Worm (Caenorhabditis elegans): ENCODE data around the gene C10A4.4.

The C10A4.4 gene

DNA sequence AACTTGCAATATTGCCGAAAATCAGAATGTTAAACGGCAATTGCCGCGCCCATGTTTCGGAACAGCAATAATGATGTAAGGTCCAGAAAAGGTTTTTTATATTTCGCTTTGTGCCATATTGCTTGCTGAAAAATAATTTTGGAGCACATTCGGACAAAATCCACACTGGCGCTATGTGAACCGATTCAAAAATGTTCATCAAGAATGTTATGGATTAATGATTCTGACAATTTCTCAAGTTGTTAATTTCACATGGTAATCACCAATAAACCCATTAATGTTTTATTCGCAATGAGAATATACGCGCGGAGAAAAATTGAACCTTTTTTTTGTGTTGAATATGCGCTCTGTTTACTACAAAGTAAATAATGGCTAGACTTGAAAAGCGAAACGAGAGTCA, 3.7 kb downstream of the C10A4.4 start:
- TF ChIP-seq ceh-40 (GFP tag; IDR thresholded peaks at IDR 0.05) (no peak), egrh-3 (GFP tag; IDR thresholded peaks at IDR 0.05) (no peak), ccch-3 (GFP tag; optimal IDR thresholded peaks at IDR 0.05) (no peak), rpc-1 (optimal IDR thresholded peaks at IDR 0.05) (no peak), rpc-1 (tag; optimal IDR thresholded peaks at IDR 0.05) (no peak), snpc-4 (GFP tag; optimal IDR thresholded peaks at IDR 0.05) (no peak), snpc-4 (tag; optimal IDR thresholded peaks at IDR 0.05) (no peak), efl-1 (GFP tag; optimal IDR thresholded peaks at IDR 0.05) (no peak), mxl-1 (tag; optimal IDR thresholded peaks at IDR 0.05) (no peak), ceh-91 (GFP tag; IDR thresholded peaks at IDR 0.05) (no peak), nfya-1 (tag; optimal IDR thresholded peaks at IDR 0.05; ENCODE audit: borderline replicate concordance, insufficient read depth) (no peak), hmg-20 (GFP tag; IDR thresholded peaks at IDR 0.05) (no peak), F39B2.1 (GFP tag; IDR thresholded peaks at IDR 0.05) (no peak)

ce11 chrX:7405393-7405792, 4.5 kb downstream of the C10A4.4 start, which contains the start of gene C10A4.3:
Gene C10A4.3 (plus strand): TSS chrX:7405693.
- TF ChIP-seq pbrm-1 (GFP tag; IDR thresholded peaks at IDR 0.05) (no peak), ceh-100 (GFP tag; IDR thresholded peaks at IDR 0.05) (no peak), F57C9.4 (tag; optimal IDR thresholded peaks at IDR 0.05) (no peak), nfya-1 (tag; optimal IDR thresholded peaks at IDR 0.05; ENCODE audit: borderline replicate concordance, insufficient read depth) (no peak), dpff-1 (tag; optimal IDR thresholded peaks at IDR 0.05) (no peak), T26A5.8 (tag; optimal IDR thresholded peaks at IDR 0.05) (no peak), ztf-22 (GFP tag; optimal IDR thresholded peaks at IDR 0.05) (no peak), dox-1 (GFP tag; IDR thresholded peaks at IDR 0.05) (no peak), B0035.1 (tag; optimal IDR thresholded peaks at IDR 0.05) (no peak)

ce11 chrX:7407749-7408148, 6.9 kb downstream of the C10A4.4 start:
- TF ChIP-seq hlh-12 (tag; optimal IDR thresholded peaks at IDR 0.05), result no peak
- no peak for TF ChIP-seq ceh-91 (GFP tag; IDR thresholded peaks at IDR 0.05)
- no peak for TF ChIP-seq nfya-2 (GFP tag; IDR thresholded peaks at IDR 0.05)
- no peak for TF ChIP-seq lin-54 (GFP tag; optimal IDR thresholded peaks at IDR 0.05)
- no peak for TF ChIP-seq somi-1 (GFP tag; optimal IDR thresholded peaks at IDR 0.05)
- no peak for TF ChIP-seq dpff-1 (tag; optimal IDR thresholded peaks at IDR 0.05)

ce11 chrX:7409030-7409429, 8.1 kb downstream of the C10A4.4 start:
- TF ChIP-seq Y56A3A.18 (GFP tag; IDR thresholded peaks at IDR 0.05) (no peak), ZK185.1 (tag; optimal IDR thresholded peaks at IDR 0.05; ENCODE audit: poor library complexity, severe bottlenecking) (no peak), B0035.1 (tag; optimal IDR thresholded peaks at IDR 0.05) (no peak), dpff-1 (tag; optimal IDR thresholded peaks at IDR 0.05) (no peak), tbx-9 (tag; optimal IDR thresholded peaks at IDR 0.05; ENCODE audit: borderline replicate concordance) (no peak), ceh-100 (GFP tag; IDR thresholded peaks at IDR 0.05) (no peak), hmg-1.2 (GFP tag; IDR thresholded peaks at IDR 0.05) (no peak), rpc-1 (optimal IDR thresholded peaks at IDR 0.05) (no peak), rpc-1 (tag; optimal IDR thresholded peaks at IDR 0.05) (no peak), tlf-1 (GFP tag; optimal IDR thresholded peaks at IDR 0.05) (no peak), unc-130 (GFP tag; optimal IDR thresholded peaks at IDR 0.05) (no peak)

DNA sequence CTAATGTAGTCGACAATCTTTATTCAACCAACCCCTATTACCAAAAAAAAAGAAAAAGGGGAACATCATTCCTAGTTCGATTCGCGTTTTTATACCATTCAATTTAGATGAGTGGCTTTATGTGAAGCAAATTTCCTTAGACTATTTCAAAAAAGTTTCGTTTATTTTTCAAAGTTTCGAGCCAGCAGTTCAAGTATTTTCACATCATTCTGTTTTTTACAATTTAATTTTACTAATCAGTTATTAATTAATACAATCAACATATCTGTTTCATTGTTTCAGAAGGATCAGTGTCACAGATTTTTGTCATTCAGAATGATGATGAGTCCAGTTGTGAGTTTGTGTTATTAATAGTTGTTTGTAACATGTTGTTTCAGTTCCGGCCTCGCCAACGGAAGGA, 9.0 kb downstream of the C10A4.4 start, which contains the start of gene C10A4.2:
Gene C10A4.2, plus strand, starts transcription at position 301 of the 400 bp plus-strand sequence.
- TF ChIP-seq dpff-1 (tag; optimal IDR thresholded peaks at IDR 0.05), result no peak
- no peak for TF ChIP-seq aptf-2 (GFP tag; conservative IDR thresholded peaks at IDR 0.05)
- no peak for TF ChIP-seq ZK185.1 (tag; optimal IDR thresholded peaks at IDR 0.05; ENCODE audit: poor library complexity, severe bottlenecking)
- no peak for TF ChIP-seq F52B5.7 (tag; optimal IDR thresholded peaks at IDR 0.05)
- no peak for TF ChIP-seq K11D2.4 (GFP tag; IDR thresholded peaks at IDR 0.05)
- TF ChIP-seq ztf-18 (tag; optimal IDR thresholded peaks at IDR 0.05), result no peak

Measured in whole organism, young adult.